Worm (Caenorhabditis elegans): ENCODE results near the gene srx-86.

srx-86 gene

DNA sequence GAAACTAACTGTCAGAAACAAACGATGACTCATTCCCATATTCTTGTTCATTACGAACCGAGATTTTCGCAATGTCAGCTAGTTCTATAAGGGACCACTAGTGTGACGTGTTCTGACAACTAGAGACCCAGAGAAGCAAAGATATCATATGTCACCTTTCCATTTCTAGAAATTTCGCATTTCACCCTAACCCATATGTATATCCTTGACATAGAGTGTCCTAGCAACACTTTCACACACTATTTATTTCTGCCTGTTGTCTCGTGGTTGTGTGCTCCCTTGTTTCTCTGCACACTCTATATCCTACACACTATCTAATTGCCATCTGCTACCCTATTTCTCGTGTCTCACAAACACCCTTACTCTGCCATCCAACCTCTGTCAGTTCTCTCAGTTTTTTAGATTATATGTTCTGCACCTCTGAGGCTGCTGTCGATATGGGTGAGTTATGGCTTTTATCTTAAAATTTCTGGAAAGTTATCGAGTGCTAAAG lies 13.8 kb upstream of the srx-86 start, which contains the start of the genes F38B7.17 and F38B7.3 (continued):
- no peak for TF ChIP-seq ceh-100 (GFP tag; IDR thresholded peaks at IDR 0.05)
- peak; percentile 15 for TF ChIP-seq lin-54 (GFP tag; optimal IDR thresholded peaks at IDR 0.05)
- TF ChIP-seq hmg-20 (GFP tag; IDR thresholded peaks at IDR 0.05): no peak
- no peak for TF ChIP-seq lsy-27 (tag; optimal IDR thresholded peaks at IDR 0.05; ENCODE audit: borderline replicate concordance, insufficient read depth)
- TF ChIP-seq cebp-1 (GFP tag; IDR thresholded peaks at IDR 0.05): no peak
- peak; percentile 64 for TF ChIP-seq cebp-1 (tag; optimal IDR thresholded peaks at IDR 0.05)
- TF ChIP-seq ccch-3 (GFP tag; optimal IDR thresholded peaks at IDR 0.05): no peak
- TF ChIP-seq Y95B8A.8 (GFP tag; IDR thresholded peaks at IDR 0.05): no peak
- TF ChIP-seq efl-1 (GFP tag; optimal IDR thresholded peaks at IDR 0.05): no peak
- peak; percentile 30 for TF ChIP-seq ztf-26 (tag; optimal IDR thresholded peaks at IDR 0.05)
- no peak for TF ChIP-seq bed-2 (GFP tag; IDR thresholded peaks at IDR 0.05)
- TF ChIP-seq K12H6.12 (tag; optimal IDR thresholded peaks at IDR 0.05): peak; percentile 28
- no peak for TF ChIP-seq pbrm-1 (GFP tag; IDR thresholded peaks at IDR 0.05)
- peak; percentile 15 for TF ChIP-seq ceh-27 (GFP tag; optimal IDR thresholded peaks at IDR 0.05)
- TF ChIP-seq fkh-3 (tag; optimal IDR thresholded peaks at IDR 0.05): no peak
- TF ChIP-seq F23B12.7 (tag; optimal IDR thresholded peaks at IDR 0.05; ENCODE audit: insufficient read depth): no peak
- TF ChIP-seq tlf-1 (GFP tag; optimal IDR thresholded peaks at IDR 0.05): no peak
- no peak for TF ChIP-seq nhr-90 (tag; optimal IDR thresholded peaks at IDR 0.05)
- TF ChIP-seq B0035.1 (tag; optimal IDR thresholded peaks at IDR 0.05): no peak
- TF ChIP-seq F22D6.2 (tag; optimal IDR thresholded peaks at IDR 0.05): no peak
- no peak for TF ChIP-seq aptf-3 (GFP tag; IDR thresholded peaks at IDR 0.05)
- TF ChIP-seq tbp1 (GFP tag; optimal IDR thresholded peaks at IDR 0.05): peak; percentile 18
- no peak for TF ChIP-seq sdz-38 (tag; optimal IDR thresholded peaks at IDR 0.05)
- no peak for TF ChIP-seq mxl-1 (tag; optimal IDR thresholded peaks at IDR 0.05)
- TF ChIP-seq ztf-3 (GFP tag; optimal IDR thresholded peaks at IDR 0.05): no peak
- no peak for TF ChIP-seq unc-62 (GFP tag; optimal IDR thresholded peaks at IDR 0.05)
- no peak for TF ChIP-seq madf-3 (GFP tag; IDR thresholded peaks at IDR 0.05)
- no peak for TF ChIP-seq ztf-25 (GFP tag; IDR thresholded peaks at IDR 0.05)
- no peak for TF ChIP-seq T07F8.4 (tag; optimal IDR thresholded peaks at IDR 0.05)
- peak in 1 of 3 experiments; percentile 32 for TF ChIP-seq lin-35 (GFP tag; optimal IDR thresholded peaks at IDR 0.05)
- peak; percentile 90 for TF ChIP-seq hmg-1.2 (GFP tag; IDR thresholded peaks at IDR 0.05)
- no peak for TF ChIP-seq snpc-4 (GFP tag; optimal IDR thresholded peaks at IDR 0.05)
- TF ChIP-seq snpc-4 (tag; optimal IDR thresholded peaks at IDR 0.05): peak in 3 of 4 experiments; percentile 6 to 48 (median 6)
- TF ChIP-seq attf-5 (GFP tag; optimal IDR thresholded peaks at IDR 0.05): peak; percentile 60
- peak; percentile 56 for TF ChIP-seq nhr-80 (tag; optimal IDR thresholded peaks at IDR 0.05)
- no peak for TF ChIP-seq hlh-12 (tag; optimal IDR thresholded peaks at IDR 0.05)
- no peak for TF ChIP-seq Y56A3A.18 (GFP tag; IDR thresholded peaks at IDR 0.05)
- TF ChIP-seq unc-130 (GFP tag; optimal IDR thresholded peaks at IDR 0.05): no peak
- TF ChIP-seq ztf-18 (tag; optimal IDR thresholded peaks at IDR 0.05): peak; percentile 29

DNA sequence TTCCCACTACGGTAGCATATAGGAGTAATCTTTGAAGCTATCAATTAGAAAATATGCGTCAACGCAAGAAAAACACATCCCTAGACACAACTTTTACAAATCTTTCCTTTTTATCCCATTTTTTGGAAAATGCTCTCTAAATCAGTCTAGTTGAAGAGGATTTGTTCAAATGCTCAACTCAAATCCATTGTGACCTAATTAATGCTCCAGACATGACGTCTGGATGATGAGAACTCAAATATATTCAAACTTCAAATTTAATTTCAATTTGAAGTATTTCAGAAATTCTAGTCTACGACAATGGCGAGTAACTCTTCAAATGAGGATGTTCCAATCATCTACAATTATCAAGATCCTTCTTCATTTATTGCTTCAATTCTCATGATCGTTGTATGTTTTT lies 10.4 kb upstream of the srx-86 start, which contains the start of gene srx-85:
Gene srx-85 (plus strand): TSS at position 301 of the 400 bp plus-strand sequence.
- TF ChIP-seq K12H6.12 (tag; optimal IDR thresholded peaks at IDR 0.05): no peak
- TF ChIP-seq nhr-80 (tag; optimal IDR thresholded peaks at IDR 0.05): no peak
- no peak for TF ChIP-seq Y53G8AR.9 (GFP tag; conservative IDR thresholded peaks at IDR 0.05)
